Worm (Caenorhabditis elegans) whole organism, midembryonic: ENCODE data around the gene ceh-86.

Source experiments
- T22C8.4 ChIP-seq: fragments of 200-800 bp; sonication (Bioruptor generic); IDR thresholded peaks from 2 replicates; pipeline ENCODE4 v1.3.6; 2022; ENCODE audit warnings: missing genetic modification characterization, missing compliant biosample characterization
- cog-1 ChIP-seq: sonication (generic microtip); optimal IDR thresholded peaks from 2 replicates; lab custom pipeline; 2016; ENCODE audit warnings: missing genetic modification characterization, missing compliant biosample characterization
- flt-1 ChIP-seq: fragments of 200-800 bp; sonication (Bioruptor generic); IDR thresholded peaks from 2 replicates; pipeline ENCODE4 v1.3.6; 2022; ENCODE audit warnings: missing genetic modification characterization, missing compliant biosample characterization

DNA sequence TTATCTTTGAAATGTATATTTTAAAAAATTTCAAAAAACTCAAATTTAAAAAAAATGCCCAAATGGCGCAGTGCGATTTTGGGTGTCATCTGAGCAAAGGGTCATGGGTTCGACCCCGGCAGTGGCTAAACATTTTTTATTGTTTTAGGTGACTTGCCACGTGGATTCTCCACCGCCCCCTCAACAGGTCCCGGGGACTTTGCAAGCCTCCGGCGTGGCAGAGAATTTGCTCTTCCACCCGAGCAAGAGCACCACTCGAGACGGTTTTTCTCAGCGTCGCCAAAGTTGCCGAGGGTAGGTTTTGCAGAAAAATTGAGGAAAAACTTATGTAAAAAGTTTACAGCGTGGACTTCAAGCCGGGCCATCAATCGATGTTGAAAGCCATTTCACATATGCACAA, 13.3 kb upstream of the ceh-86 start:
- TF ChIP-seq flt-1 (no peak), cog-1 (tag; lab: Kevin White, UChicago) (no peak), T22C8.4 (no peak)
